Worm (Caenorhabditis elegans): ENCODE results near the gene F55F3.4.
A peak's percentile ranks its signal among the peaks of the same experiment; 100 is the strongest.

DNA sequence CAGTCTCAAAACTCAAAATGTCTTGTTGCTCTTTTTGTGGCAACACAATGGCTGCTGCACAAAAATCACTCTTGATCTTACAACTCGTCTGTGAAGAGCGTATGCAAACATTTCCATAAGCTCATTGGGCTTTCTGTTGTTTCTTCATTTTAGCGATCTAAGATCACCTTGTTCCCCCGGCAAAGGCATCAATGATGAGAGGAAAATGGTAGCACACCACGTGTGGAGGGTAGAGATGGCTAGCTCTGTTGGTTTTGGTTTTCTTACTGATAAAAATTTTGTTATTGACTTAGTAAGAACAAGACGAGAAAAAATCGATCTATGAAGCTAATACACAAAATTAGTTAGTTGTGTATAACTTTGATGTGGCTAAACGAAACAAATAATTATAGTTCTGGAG is 37.4 kb upstream of the F55F3.4 start:
- TF ChIP-seq ama-1 (optimal IDR thresholded peaks at IDR 0.05) (no peak), D1046.2 (GFP tag; IDR thresholded peaks at IDR 0.05) (no peak), lin-39 (tag; optimal IDR thresholded peaks at IDR 0.05) (no peak), snpc-4 (tag; optimal IDR thresholded peaks at IDR 0.05) (no peak), ceh-62 (tag; optimal IDR thresholded peaks at IDR 0.05) (no peak), nhr-102 (tag; optimal IDR thresholded peaks at IDR 0.05) (no peak), nhr-28 (tag; optimal IDR thresholded peaks at IDR 0.05) (peak; percentile 66), nhr-48 (tag; optimal IDR thresholded peaks at IDR 0.05) (no peak)
